Worm (Caenorhabditis elegans) whole organism, late embryonic: Measurements from ENCODE around the gene gcy-15.

Experiments
- ama-1 ChIP-seq: fragments of 150-350 bp; optimal IDR thresholded peaks from 2 replicates; lab custom pipeline; 2014
- ceh-24 ChIP-seq: sonication (generic microtip); optimal IDR thresholded peaks from 2 replicates; lab custom pipeline; 2016; ENCODE audit warnings: mild to moderate bottlenecking, missing genetic modification characterization, missing compliant biosample characterization
- hlh-15 ChIP-seq: sonication (generic microtip); optimal IDR thresholded peaks from 2 replicates; lab custom pipeline; 2016; ENCODE audit warnings: missing genetic modification characterization, missing compliant biosample characterization

ce11 chrII:3158985-3159384, 37.9 kb downstream of the gcy-15 start, which contains the start of gene sri-34:
- TF ChIP-seq ceh-24 (tag; lab: Kevin White, UChicago), result no peak
- no peak for TF ChIP-seq hlh-15 (tag; lab: Kevin White, UChicago)
- TF ChIP-seq ama-1 (lab: Kevin White, UChicago), result no peak
